Worm (Caenorhabditis elegans) whole organism, L4/young adult: Measurements from ENCODE around the gene gmap-1.

Source experiments
- dao-5 ChIP-seq: sonication (generic microtip); optimal IDR thresholded peaks from 2 replicates; lab custom pipeline; 2016; ENCODE audit warnings: missing genotype, missing genetic modification characterization, moderate library complexity, missing compliant biosample characterization
- him-1 ChIP-seq: sonication (generic microtip); optimal IDR thresholded peaks from 2 replicates; lab custom pipeline; 2016; ENCODE audit warnings: missing genotype, missing genetic modification reagents, missing genetic modification characterization, missing compliant biosample characterization

- TF ChIP-seq dao-5 (tag; lab: Kevin White, UChicago) (no peak), him-1 (tag; lab: Kevin White, UChicago) (no peak)
These were observed 31.0 kb downstream of the gmap-1 start for ce11 chrX:12903810-12904209.
